Worm (Caenorhabditis elegans): ENCODE data around the gene acs-6.

- TF ChIP-seq flt-1 (GFP tag; IDR thresholded peaks at IDR 0.05) (no peak), med-1 (GFP tag; optimal IDR thresholded peaks at IDR 0.05; ENCODE audit: insufficient read depth) (no peak), ref-1 (GFP tag; conservative IDR thresholded peaks at IDR 0.05) (no peak), T22C8.4 (GFP tag; IDR thresholded peaks at IDR 0.05) (no peak)
Measured at ce11 chrII:7056328-7056727, 5.5 kb upstream of the acs-6 start.
